Worm (Caenorhabditis elegans): ENCODE measurements around the gene T05C12.11.

T05C12.11 gene

ce11 chrII:8137379-8137778 lies 32.9 kb downstream of the T05C12.11 start (continued):
- TF ChIP-seq nhr-28 (tag; optimal IDR thresholded peaks at IDR 0.05): no peak
- TF ChIP-seq ztf-7 (tag; optimal IDR thresholded peaks at IDR 0.05): no peak
- TF ChIP-seq mep-1 (tag; optimal IDR thresholded peaks at IDR 0.05): peak; percentile 30
- no peak for TF ChIP-seq F37D6.2 (tag; optimal IDR thresholded peaks at IDR 0.05)
- TF ChIP-seq F49E8.2 (tag; optimal IDR thresholded peaks at IDR 0.05; ENCODE audit: borderline replicate concordance): no peak
- no peak for TF ChIP-seq php-3 (GFP tag; IDR thresholded peaks at IDR 0.05)
- TF ChIP-seq F26F4.8 (GFP tag; conservative IDR thresholded peaks at IDR 0.05): no peak
- no peak for TF ChIP-seq set-16 (GFP tag; IDR thresholded peaks at IDR 0.05)
- TF ChIP-seq egl-27 (tag; optimal IDR thresholded peaks at IDR 0.05): no peak
- TF ChIP-seq lir-3 (tag; optimal IDR thresholded peaks at IDR 0.05): no peak
- TF ChIP-seq zip-2 (tag; optimal IDR thresholded peaks at IDR 0.05): no peak

- TF ChIP-seq attf-4 (tag; optimal IDR thresholded peaks at IDR 0.05) (no peak), daf-16 (GFP tag; optimal IDR thresholded peaks at IDR 0.05) (no peak), daf-16 (tag; optimal IDR thresholded peaks at IDR 0.05) (peak; percentile 54), ama-1 (optimal IDR thresholded peaks at IDR 0.05) (no peak), lin-15B (tag; optimal IDR thresholded peaks at IDR 0.05) (no peak), lir-3 (tag; optimal IDR thresholded peaks at IDR 0.05) (no peak), mes-2 (tag; optimal IDR thresholded peaks at IDR 0.05; ENCODE audit: poor library complexity, severe bottlenecking) (peak; percentile 8), zfp-2 (tag; optimal IDR thresholded peaks at IDR 0.05) (no peak), tag-97 (GFP tag; IDR thresholded peaks at IDR 0.05) (no peak), lin-38 (GFP tag; IDR thresholded peaks at IDR 0.05) (peak; percentile 10; the same call in 1 of the 2 replicates), nhr-6 (tag; optimal IDR thresholded peaks at IDR 0.05) (no peak), lin-39 (tag; optimal IDR thresholded peaks at IDR 0.05) (no peak)
Observed at ce11 chrII:8136818-8137217, 33.5 kb downstream of the T05C12.11 start, which contains the start of gene ctns-1. TSS of gene ctns-1 (minus strand) at chrII:8136918.

- TF ChIP-seq unc-62 (GFP tag; optimal IDR thresholded peaks at IDR 0.05 in 1 of 2) (peak in 1 of 2 experiments; percentile 94), unc-62 (tag; optimal IDR thresholded peaks at IDR 0.05) (no peak), pqm-1 (tag; optimal IDR thresholded peaks at IDR 0.05) (no peak)
Observed at ce11 chrII:8135953-8136352, 34.3 kb downstream of the T05C12.11 start.

- TF ChIP-seq nhr-25 (tag; optimal IDR thresholded peaks at IDR 0.05; ENCODE audit: borderline replicate concordance, insufficient read depth) (peak; percentile 42), aha-1 (tag) (peak; percentile 97), nhr-41 (GFP tag; IDR thresholded peaks at IDR 0.05) (no peak), nhr-77 (tag; optimal IDR thresholded peaks at IDR 0.05) (peak; percentile 16), zag-1 (tag; optimal IDR thresholded peaks at IDR 0.05) (no peak), dve-1 (tag; optimal IDR thresholded peaks at IDR 0.05; ENCODE audit: insufficient read depth) (peak; percentile 24), spr-1 (tag; optimal IDR thresholded peaks at IDR 0.05) (peak; percentile 31), mxl-3 (GFP tag; optimal IDR thresholded peaks at IDR 0.05) (peak; percentile 35), nhr-11 (tag; optimal IDR thresholded peaks at IDR 0.05) (peak; percentile 73), lsy-2 (tag; optimal IDR thresholded peaks at IDR 0.05) (peak; percentile 46 to 78), nhr-48 (tag; optimal IDR thresholded peaks at IDR 0.05) (no peak), arid-1 (GFP tag; conservative IDR thresholded peaks at IDR 0.05) (no peak), T20F7.1 (GFP tag; optimal IDR thresholded peaks at IDR 0.05) (no peak), dmd-6 (GFP tag; IDR thresholded peaks at IDR 0.05) (no peak), mxl-2 (GFP tag; conservative IDR thresholded peaks at IDR 0.05) (0 out of 2 replicates have a peak, but pooled peaks have one; percentile 15), ceh-62 (tag; optimal IDR thresholded peaks at IDR 0.05) (no peak), egl-43 (GFP tag; IDR thresholded peaks at IDR 0.05) (peak; percentile 80), pha-4 (GFP tag; IDR thresholded peaks at IDR 0.05) (no peak), pha-4 (tag; optimal IDR thresholded peaks at IDR 0.05) (no peak), hlh-11 (tag; optimal IDR thresholded peaks at IDR 0.05) (peak; percentile 49), hlh-30 (tag; optimal IDR thresholded peaks at IDR 0.05; ENCODE audit: insufficient read depth) (peak; percentile 54), mdt-29 (GFP tag; IDR thresholded peaks at IDR 0.05) (no peak), T26A8.4 (GFP tag; IDR thresholded peaks at IDR 0.05) (no peak; the same call in 1 of the 2 replicates), nhr-10 (tag; optimal IDR thresholded peaks at IDR 0.05) (no peak)
Observed at ce11 chrII:8131413-8131966, 38.8 kb downstream of the T05C12.11 start.

All from whole organism, L4 larva.